Comparison of ENCODE assay signal across 6 worm cellular contexts in genomic region chrIII:7081488-7081887, ce11.
TF ChIP-seq lines count a peak whose summit lies in the region.

No protein-coding gene starts in this region.

TF ChIP-seq in whole organism, L1 larva, 84 proteins besides CTCF, POLR2A, EP300 and RAD21:
- TF ChIP-seq nhr-47 (tag; optimal IDR thresholded peaks at IDR 0.05; lab: Kevin White, UChicago) = no peak
- TF ChIP-seq ama-1 (optimal IDR thresholded peaks at IDR 0.05; lab: Kevin White, UChicago) = no peak
- peak; percentile 41 for TF ChIP-seq elt-2 (tag; optimal IDR thresholded peaks at IDR 0.05; lab: Kevin White, UChicago)
- TF ChIP-seq lin-14 (GFP tag; optimal IDR thresholded peaks at IDR 0.05; lab: Kevin White, UChicago) = no peak
- no peak for TF ChIP-seq ztf-11 (tag; optimal IDR thresholded peaks at IDR 0.05; lab: Kevin White, UChicago)
- no peak for TF ChIP-seq snpc-4 (tag; optimal IDR thresholded peaks at IDR 0.05; lab: Kevin White, UChicago)
- no peak for TF ChIP-seq unc-86 (tag; optimal IDR thresholded peaks at IDR 0.05; lab: Kevin White, UChicago)
- no peak for TF ChIP-seq pqm-1 (tag; optimal IDR thresholded peaks at IDR 0.05; lab: Kevin White, UChicago)
- no peak for TF ChIP-seq mdl-1 (tag; optimal IDR thresholded peaks at IDR 0.05; lab: Kevin White, UChicago)
- peak in 1 of 2 experiments; percentile 8 for TF ChIP-seq lin-35 (GFP tag; optimal IDR thresholded peaks at IDR 0.05; lab: Kevin White, UChicago)
TF ChIP-seq in whole organism, L1 larva: peak in this region for 2.

TF ChIP-seq in whole organism, L2 larva, 48 proteins besides CTCF, POLR2A, EP300 and RAD21:
- TF ChIP-seq fos-1 (tag; optimal IDR thresholded peaks at IDR 0.05; lab: Kevin White, UChicago) (peak; percentile 76), mbf-1 (tag; optimal IDR thresholded peaks at IDR 0.05; lab: Kevin White, UChicago) (no peak)

TF ChIP-seq in whole organism, L3 larva, 47 proteins besides CTCF, POLR2A, EP300 and RAD21 (continues in another document):
- TF ChIP-seq ztf-4 (tag; optimal IDR thresholded peaks at IDR 0.05; lab: Kevin White, UChicago) (no peak), nhr-12 (tag; optimal IDR thresholded peaks at IDR 0.05; lab: Kevin White, UChicago) (no peak), snpc-4 (tag; optimal IDR thresholded peaks at IDR 0.05; lab: Kevin White, UChicago) (no peak), tbx-2 (tag; optimal IDR thresholded peaks at IDR 0.05; lab: Kevin White, UChicago) (no peak), mdl-1 (tag; optimal IDR thresholded peaks at IDR 0.05; lab: Kevin White, UChicago) (no peak), sea-2 (GFP tag; optimal IDR thresholded peaks at IDR 0.05; lab: Kevin White, UChicago) (no peak), nhr-23 (tag; optimal IDR thresholded peaks at IDR 0.05; lab: Kevin White, UChicago) (no peak), nhr-67 (tag; optimal IDR thresholded peaks at IDR 0.05; lab: Kevin White, UChicago) (no peak), daf-12 (tag; optimal IDR thresholded peaks at IDR 0.05; lab: Kevin White, UChicago) (no peak), egl-5 (tag; optimal IDR thresholded peaks at IDR 0.05; lab: Kevin White, UChicago) (no peak), nhr-76 (tag; optimal IDR thresholded peaks at IDR 0.05; lab: Kevin White, UChicago) (no peak), fkh-10 (GFP tag; optimal IDR thresholded peaks at IDR 0.05; lab: Kevin White, UChicago) (no peak), nhr-43 (tag; optimal IDR thresholded peaks at IDR 0.05; lab: Kevin White, UChicago; ENCODE audit: poor library complexity, severe bottlenecking) (no peak), nhr-77 (tag; optimal IDR thresholded peaks at IDR 0.05; lab: Kevin White, UChicago) (no peak), nhr-28 (tag; optimal IDR thresholded peaks at IDR 0.05; lab: Kevin White, UChicago) (no peak), fos-1 (tag; optimal IDR thresholded peaks at IDR 0.05; lab: Kevin White, UChicago) (no peak), eor-1 (tag; optimal IDR thresholded peaks at IDR 0.05; lab: Kevin White, UChicago) (no peak), mml-1 (tag; optimal IDR thresholded peaks at IDR 0.05; lab: Kevin White, UChicago) (no peak), jun-1 (tag; optimal IDR thresholded peaks at IDR 0.05; lab: Kevin White, UChicago) (peak; percentile 19), ama-1 (optimal IDR thresholded peaks at IDR 0.05; lab: Kevin White, UChicago) (no peak), nhr-237 (tag; optimal IDR thresholded peaks at IDR 0.05; lab: Kevin White, UChicago) (no peak)

TF ChIP-seq in whole organism, L4 larva, 104 proteins besides CTCF, POLR2A, EP300 and RAD21 (continues in another document):
- TF ChIP-seq ztf-7 (tag; optimal IDR thresholded peaks at IDR 0.05; lab: Kevin White, UChicago) (peak; percentile 6), hlh-30 (tag; optimal IDR thresholded peaks at IDR 0.05; lab: Kevin White, UChicago; ENCODE audit: insufficient read depth) (no peak), hlh-11 (tag; optimal IDR thresholded peaks at IDR 0.05; lab: Kevin White, UChicago) (no peak), tag-97 (GFP tag; IDR thresholded peaks at IDR 0.05; lab: Robert Waterston, UW) (no peak), spr-1 (tag; optimal IDR thresholded peaks at IDR 0.05; lab: Kevin White, UChicago) (no peak), zip-2 (tag; optimal IDR thresholded peaks at IDR 0.05; lab: Kevin White, UChicago) (no peak), dve-1 (tag; optimal IDR thresholded peaks at IDR 0.05; lab: Kevin White, UChicago; ENCODE audit: insufficient read depth) (no peak), R02D3.7 (tag; optimal IDR thresholded peaks at IDR 0.05; lab: Kevin White, UChicago) (no peak), nhr-28 (tag; optimal IDR thresholded peaks at IDR 0.05; lab: Kevin White, UChicago) (peak; percentile 33), F37D6.2 (tag; optimal IDR thresholded peaks at IDR 0.05; lab: Kevin White, UChicago) (no peak), nhr-77 (tag; optimal IDR thresholded peaks at IDR 0.05; lab: Kevin White, UChicago) (peak; percentile 10), daf-16 (GFP tag; optimal IDR thresholded peaks at IDR 0.05; lab: Kevin White, UChicago) (no peak), daf-16 (tag; optimal IDR thresholded peaks at IDR 0.05; lab: Kevin White, UChicago) (peak; percentile 33), aly-2 (tag; optimal IDR thresholded peaks at IDR 0.05; lab: Kevin White, UChicago) (no peak), snpc-4 (tag; optimal IDR thresholded peaks at IDR 0.05; lab: Kevin White, UChicago) (no peak), rbr-2 (tag; optimal IDR thresholded peaks at IDR 0.05; lab: Kevin White, UChicago) (no peak), dmd-9 (GFP tag; IDR thresholded peaks at IDR 0.05; lab: Robert Waterston, UW) (no peak), F49E8.2 (tag; optimal IDR thresholded peaks at IDR 0.05; lab: Kevin White, UChicago; ENCODE audit: borderline replicate concordance) (no peak), ZK337.2 (GFP tag; IDR thresholded peaks at IDR 0.05; lab: Robert Waterston, UW) (no peak), lin-29 (GFP tag; IDR thresholded peaks at IDR 0.05; lab: Robert Waterston, UW) (no peak), zip-11 (GFP tag; IDR thresholded peaks at IDR 0.05; lab: Robert Waterston, UW) (no peak), gei-8 (GFP tag; optimal IDR thresholded peaks at IDR 0.05; lab: Kevin White, UChicago) (no peak)

TF ChIP-seq in whole organism, late embryonic, 69 proteins besides CTCF, POLR2A, EP300 and RAD21:
- no peak for TF ChIP-seq zip-5 (tag; optimal IDR thresholded peaks at IDR 0.05; lab: Kevin White, UChicago)
- TF ChIP-seq npax-4 (tag; optimal IDR thresholded peaks at IDR 0.05; lab: Kevin White, UChicago) = no peak
- TF ChIP-seq pat-9 (tag; optimal IDR thresholded peaks at IDR 0.05; lab: Kevin White, UChicago) = no peak
- TF ChIP-seq elt-2 (tag; optimal IDR thresholded peaks at IDR 0.05; lab: Kevin White, UChicago) = peak; percentile 24
- no peak for TF ChIP-seq ceh-22 (tag; optimal IDR thresholded peaks at IDR 0.05; lab: Kevin White, UChicago)
- TF ChIP-seq hlh-13 (GFP tag; optimal IDR thresholded peaks at IDR 0.05; lab: Kevin White, UChicago) = no peak
- no peak for TF ChIP-seq ceh-14 (tag; optimal IDR thresholded peaks at IDR 0.05; lab: Kevin White, UChicago)

TF ChIP-seq in whole organism, young adult, 124 proteins besides CTCF, POLR2A, EP300 and RAD21:
- TF ChIP-seq D2030.7 (GFP tag; IDR thresholded peaks at IDR 0.05; lab: Robert Waterston, UW) (no peak), unc-62 (GFP tag; optimal IDR thresholded peaks at IDR 0.05; lab: Kevin White, UChicago) (peak; percentile 1), nhr-80 (tag; optimal IDR thresholded peaks at IDR 0.05; lab: Kevin White, UChicago) (peak; percentile 41)
